Fruit fly (Drosophila melanogaster) Kc167 (cell line): ENCODE results near the gene dlt.

Experiments
- Myc ChIP-seq: fragments of >200 bp; optimal IDR thresholded peaks from 2 replicates; lab custom pipeline; 2017; ENCODE audit warnings: missing external identifiers
- Sin3A ChIP-seq: fragments of >200 bp; optimal IDR thresholded peaks from 2 replicates; lab custom pipeline; 2018; ENCODE audit warnings: missing external identifiers
- h ChIP-seq: fragments of >200 bp; optimal IDR thresholded peaks from 3 replicates; lab custom pipeline; 2018; ENCODE audit warnings: missing external identifiers
- insv ChIP-seq: fragments of >200 bp; optimal IDR thresholded peaks from 3 replicates; lab custom pipeline; 2018; ENCODE audit warnings: missing external identifiers
- psq ChIP-seq: fragments of >200 bp; optimal IDR thresholded peaks from 2 replicates; lab custom pipeline; 2017; ENCODE audit warnings: missing external identifiers
- ttk ChIP-seq: sonication (Bioruptor generic); optimal IDR thresholded peaks from 2 replicates; lab custom pipeline; 2017; ENCODE audit warnings: missing external identifiers

Gene dlt

dm6 chr3L:1794943-1795696 lies at the start of gene dlt, which contains the start of the genes alpha-Spec and Cdc37:
TSS of gene dlt (minus strand) at chr3L:1795328.
TSS of gene alpha-Spec (minus strand) at chr3L:1795328.
TSS of gene Cdc37 (plus strand) at chr3L:1795392.
- no peak for TF ChIP-seq Myc
- no peak for TF ChIP-seq h (lab: Kevin White, UChicago)
- no peak for TF ChIP-seq Sin3A (lab: Kevin White, UChicago)
- no peak for TF ChIP-seq psq (lab: Kevin White, UChicago)
- no peak for TF ChIP-seq insv (lab: Kevin White, UChicago)
- no peak for TF ChIP-seq ttk (lab: Kevin White, UChicago)

- TF ChIP-seq ttk (lab: Kevin White, UChicago) (no peak), h (lab: Kevin White, UChicago) (no peak), Myc (no peak), psq (lab: Kevin White, UChicago) (no peak), insv (lab: Kevin White, UChicago) (no peak), Sin3A (lab: Kevin White, UChicago) (no peak)
Measured at dm6 chr3L:1844600-1844999, 49.5 kb upstream of the dlt start.

- TF ChIP-seq psq (lab: Kevin White, UChicago) (no peak), h (lab: Kevin White, UChicago) (no peak), insv (lab: Kevin White, UChicago) (no peak), ttk (lab: Kevin White, UChicago) (no peak), Sin3A (lab: Kevin White, UChicago) (no peak), Myc (no peak)
Measured at dm6 chr3L:1841984-1842383, 46.9 kb upstream of the dlt start, which contains the start of gene Cpr62Bc. TSS of gene Cpr62Bc (minus strand) at chr3L:1842084.

dm6 chr3L:1835064-1835463 lies 39.9 kb upstream of the dlt start, which contains the start of gene Cpr62Bb:
TSS of gene Cpr62Bb (minus strand) at chr3L:1835164.
- TF ChIP-seq psq (lab: Kevin White, UChicago): no peak
- no peak for TF ChIP-seq h (lab: Kevin White, UChicago)
- no peak for TF ChIP-seq ttk (lab: Kevin White, UChicago)
- TF ChIP-seq insv (lab: Kevin White, UChicago): no peak
- no peak for TF ChIP-seq Sin3A (lab: Kevin White, UChicago)
- TF ChIP-seq Myc: no peak

- TF ChIP-seq Sin3A (lab: Kevin White, UChicago) (no peak), Myc (no peak), h (lab: Kevin White, UChicago) (no peak), psq (lab: Kevin White, UChicago) (no peak), insv (lab: Kevin White, UChicago) (no peak), ttk (lab: Kevin White, UChicago) (no peak)
Measured at dm6 chr3L:1831753-1832268, 36.7 kb upstream of the dlt start, which contains the start of gene Cpr62Ba. TSS of gene Cpr62Ba (minus strand) at chr3L:1831783.

dm6 chr3L:1829539-1829938 lies 34.4 kb upstream of the dlt start:
- TF ChIP-seq h (lab: Kevin White, UChicago) (no peak), Myc (no peak), psq (lab: Kevin White, UChicago) (no peak), insv (lab: Kevin White, UChicago) (no peak), ttk (lab: Kevin White, UChicago) (no peak), Sin3A (lab: Kevin White, UChicago) (no peak)

- TF ChIP-seq ttk (lab: Kevin White, UChicago): no peak
- TF ChIP-seq Sin3A (lab: Kevin White, UChicago): no peak
- no peak for TF ChIP-seq insv (lab: Kevin White, UChicago)
- TF ChIP-seq h (lab: Kevin White, UChicago): no peak
- TF ChIP-seq psq (lab: Kevin White, UChicago): no peak
- TF ChIP-seq Myc: no peak
Measured at dm6 chr3L:1827809-1828371, 32.8 kb upstream of the dlt start.

- no peak for TF ChIP-seq h (lab: Kevin White, UChicago)
- TF ChIP-seq psq (lab: Kevin White, UChicago): no peak
- no peak for TF ChIP-seq insv (lab: Kevin White, UChicago)
- no peak for TF ChIP-seq Sin3A (lab: Kevin White, UChicago)
- no peak for TF ChIP-seq Myc
- no peak for TF ChIP-seq ttk (lab: Kevin White, UChicago)
Measured at dm6 chr3L:1822365-1822764, 27.2 kb upstream of the dlt start.

- TF ChIP-seq h (lab: Kevin White, UChicago) (no peak), insv (lab: Kevin White, UChicago) (no peak), Myc (no peak), Sin3A (lab: Kevin White, UChicago) (no peak), psq (lab: Kevin White, UChicago) (no peak), ttk (lab: Kevin White, UChicago) (no peak)
Measured at dm6 chr3L:1821140-1821539, 26.0 kb upstream of the dlt start.

- TF ChIP-seq ttk (lab: Kevin White, UChicago): no peak
- no peak for TF ChIP-seq psq (lab: Kevin White, UChicago)
- no peak for TF ChIP-seq insv (lab: Kevin White, UChicago)
- no peak for TF ChIP-seq h (lab: Kevin White, UChicago)
- no peak for TF ChIP-seq Myc
- no peak for TF ChIP-seq Sin3A (lab: Kevin White, UChicago)
Measured at dm6 chr3L:1818834-1819233, 23.7 kb upstream of the dlt start.

dm6 chr3L:1817405-1817804 lies 22.3 kb upstream of the dlt start:
- no peak for TF ChIP-seq Myc
- TF ChIP-seq ttk (lab: Kevin White, UChicago): no peak
- no peak for TF ChIP-seq psq (lab: Kevin White, UChicago)
- TF ChIP-seq insv (lab: Kevin White, UChicago): no peak
- TF ChIP-seq Sin3A (lab: Kevin White, UChicago): no peak
- no peak for TF ChIP-seq h (lab: Kevin White, UChicago)
